Fruit fly (Drosophila melanogaster): ENCODE results near the gene Drsl6.

Drsl6 gene

dm6 chr3L:3307593-3307992 is 28.6 kb downstream of the Drsl6 start:
- TF ChIP-seq Abd-B (GFP tag; optimal IDR thresholded peaks at IDR 0.05) (no peak), Hr83 (GFP tag; optimal IDR thresholded peaks at IDR 0.05; ENCODE audit: poor library complexity, severe bottlenecking) (no peak)

- no peak for TF ChIP-seq CG32264 (GFP tag; optimal IDR thresholded peaks at IDR 0.05)
Observed at dm6 chr3L:3306515-3306914, 29.7 kb downstream of the Drsl6 start.

- TF ChIP-seq rgr (GFP tag; optimal IDR thresholded peaks at IDR 0.05) (peak; percentile 27), dmrt93B (GFP tag; optimal IDR thresholded peaks at IDR 0.05) (no peak)
Observed at dm6 chr3L:3305430-3305829, 30.8 kb downstream of the Drsl6 start.

dm6 chr3L:3304740-3305139 is 31.5 kb downstream of the Drsl6 start:
- TF ChIP-seq Rel (GFP tag; optimal IDR thresholded peaks at IDR 0.05) (no peak), Rel (tag; optimal IDR thresholded peaks at IDR 0.05) (peak; percentile 66), br (GFP tag; optimal IDR thresholded peaks at IDR 0.05) (no peak)

- TF ChIP-seq fru (GFP tag; optimal IDR thresholded peaks at IDR 0.05) (no peak), Sp1 (GFP tag; optimal IDR thresholded peaks at IDR 0.05) (peak; percentile 21), sage (GFP tag; optimal IDR thresholded peaks at IDR 0.05) (peak; percentile 27), Hr83 (GFP tag; optimal IDR thresholded peaks at IDR 0.05; ENCODE audit: poor library complexity, severe bottlenecking) (no peak), jim (GFP tag; optimal IDR thresholded peaks at IDR 0.05) (peak; percentile 39), CG32264 (GFP tag; optimal IDR thresholded peaks at IDR 0.05) (no peak), HLH106 (tag; optimal IDR thresholded peaks at IDR 0.05) (peak; percentile 19), Hr78 (GFP tag; optimal IDR thresholded peaks at IDR 0.05) (no peak), Jra (GFP tag; optimal IDR thresholded peaks at IDR 0.05) (no peak), Abd-B (GFP tag; optimal IDR thresholded peaks at IDR 0.05) (no peak), OdsH (GFP tag; optimal IDR thresholded peaks at IDR 0.05) (no peak), Hnf4 (GFP tag; optimal IDR thresholded peaks at IDR 0.05) (peak; percentile 9), usp (GFP tag; optimal IDR thresholded peaks at IDR 0.05) (no peak), N (GFP tag; optimal IDR thresholded peaks at IDR 0.05) (no peak), Dfd (GFP tag; optimal IDR thresholded peaks at IDR 0.05) (no peak), dsf (GFP tag; optimal IDR thresholded peaks at IDR 0.05; ENCODE audit: borderline replicate concordance) (no peak), dl (GFP tag; optimal IDR thresholded peaks at IDR 0.05; ENCODE audit: insufficient read depth in 1 of 2, partially characterized antibody in 2 of 2) (no peak), lola (GFP tag; optimal IDR thresholded peaks at IDR 0.05) (no peak), Dif (GFP tag; optimal IDR thresholded peaks at IDR 0.05; ENCODE audit: partially characterized antibody) (peak; percentile 39), tai (GFP tag; optimal IDR thresholded peaks at IDR 0.05) (no peak), Myc (optimal IDR thresholded peaks at IDR 0.05) (no peak), Mio (GFP tag; optimal IDR thresholded peaks at IDR 0.05) (no peak), rgr (GFP tag; optimal IDR thresholded peaks at IDR 0.05) (no peak), br (GFP tag; optimal IDR thresholded peaks at IDR 0.05) (no peak), psq (GFP tag; optimal IDR thresholded peaks at IDR 0.05) (no peak), dmrt93B (GFP tag; optimal IDR thresholded peaks at IDR 0.05) (no peak), Vsx2 (GFP tag; optimal IDR thresholded peaks at IDR 0.05; ENCODE audit: partially characterized antibody) (peak; percentile 25), woc (GFP tag; optimal IDR thresholded peaks at IDR 0.05) (peak; percentile 23), sv (GFP tag; optimal IDR thresholded peaks at IDR 0.05) (no peak), GATAd (GFP tag; optimal IDR thresholded peaks at IDR 0.05) (no peak), h (GFP tag; optimal IDR thresholded peaks at IDR 0.05) (peak; percentile 39), pan (optimal IDR thresholded peaks at IDR 0.05) (no peak), CG9705 (GFP tag; optimal IDR thresholded peaks at IDR 0.05) (no peak), CrebA (GFP tag; optimal IDR thresholded peaks at IDR 0.05; ENCODE audit: borderline replicate concordance) (no peak), brk (GFP tag; optimal IDR thresholded peaks at IDR 0.05) (no peak), Rel (GFP tag; optimal IDR thresholded peaks at IDR 0.05) (no peak), Rel (tag; optimal IDR thresholded peaks at IDR 0.05) (peak; percentile 77), foxo (GFP tag; optimal IDR thresholded peaks at IDR 0.05) (no peak), ey (GFP tag; optimal IDR thresholded peaks at IDR 0.05) (no peak)
Observed at dm6 chr3L:3303534-3304459, 32.4 kb downstream of the Drsl6 start, which contains the start of gene ZnT63C. ZnT63C (plus strand) TSS chr3L:3303708.
